Fruit fly (Drosophila melanogaster): ENCODE measurements around the gene Cnx99A.

Gene Cnx99A

DNA sequence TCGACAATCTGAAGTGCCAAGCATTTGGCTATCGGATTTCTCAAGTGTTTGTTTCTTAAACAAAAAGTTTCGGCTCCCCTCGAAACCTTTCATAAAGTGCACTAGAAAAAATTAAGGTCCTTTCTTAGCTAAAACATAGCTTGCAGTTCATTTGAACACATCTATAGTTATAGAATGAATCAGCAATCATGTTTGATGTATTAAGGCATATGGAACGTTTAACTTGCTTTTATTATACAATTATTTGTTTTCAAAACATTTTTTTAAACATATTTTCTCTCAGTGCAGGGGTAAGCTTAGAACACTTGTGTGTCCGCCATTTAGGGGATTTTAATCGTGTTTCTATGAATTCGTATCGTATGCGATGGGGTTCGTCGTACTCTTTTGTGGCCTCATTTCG, 44.9 kb downstream of the Cnx99A start (continued):
- peak; percentile 54 for TF ChIP-seq CG18619 (GFP tag; optimal IDR thresholded peaks at IDR 0.05)
- no peak for TF ChIP-seq Awh (GFP tag; IDR thresholded peaks at IDR 0.05)
- peak; percentile 39 to 81 for TF ChIP-seq chif (GFP tag; optimal IDR thresholded peaks at IDR 0.05)
- no peak for TF ChIP-seq CG11696 (GFP tag; IDR thresholded peaks at IDR 0.05)
- no peak for TF ChIP-seq CG4360 (GFP tag; IDR thresholded peaks at IDR 0.05)
- peak; percentile 33 for TF ChIP-seq bab2 (GFP tag; optimal IDR thresholded peaks at IDR 0.05)
- TF ChIP-seq CG10431 (GFP tag; optimal IDR thresholded peaks at IDR 0.05), result peak; percentile 49
- peak; percentile 26 for TF ChIP-seq Deaf1 (tag; optimal IDR thresholded peaks at IDR 0.05)
- peak; percentile 22 for TF ChIP-seq CG8281 (tag; optimal IDR thresholded peaks at IDR 0.05)
- TF ChIP-seq tx (GFP tag; optimal IDR thresholded peaks at IDR 0.05), result peak; percentile 20
- TF ChIP-seq CG12155 (GFP tag; optimal IDR thresholded peaks at IDR 0.05), result peak; percentile 43
- TF ChIP-seq Dll (GFP tag; IDR thresholded peaks at IDR 0.05; ENCODE audit: partially characterized antibody), result no peak
- peak; percentile 75 for TF ChIP-seq Oli (tag; optimal IDR thresholded peaks at IDR 0.05)
- TF ChIP-seq CG2120 (GFP tag; optimal IDR thresholded peaks at IDR 0.05), result no peak
- TF ChIP-seq cad (GFP tag; optimal IDR thresholded peaks at IDR 0.05), result no peak
- TF ChIP-seq p53 (GFP tag; optimal IDR thresholded peaks at IDR 0.05), result no peak
- TF ChIP-seq ac (GFP tag; optimal IDR thresholded peaks at IDR 0.05), result no peak
- peak; percentile 32; the same call in 1 of the 3 replicates for TF ChIP-seq tgo (GFP tag; IDR thresholded peaks at IDR 0.05)
- no peak for TF ChIP-seq Dp (GFP tag; optimal IDR thresholded peaks at IDR 0.05)
- TF ChIP-seq sob (GFP tag; IDR thresholded peaks at IDR 0.05), result peak; percentile 44; the same call in 1 of the 2 replicates
- TF ChIP-seq Abd-B (GFP tag; optimal IDR thresholded peaks at IDR 0.05), result peak; percentile 43
- peak; percentile 13 for TF ChIP-seq CG2116 (GFP tag; optimal IDR thresholded peaks at IDR 0.05)
- TF ChIP-seq CG10366 (GFP tag; IDR thresholded peaks at IDR 0.05), result peak; percentile 64
- TF ChIP-seq Adf1 (GFP tag; IDR thresholded peaks at IDR 0.05), result no peak
- TF ChIP-seq CG14014 (GFP tag; IDR thresholded peaks at IDR 0.05), result peak; percentile 41; the same call in 1 of the 2 replicates
- TF ChIP-seq gce (GFP tag; IDR thresholded peaks at IDR 0.05), result no peak
- no peak for TF ChIP-seq rib (GFP tag; IDR thresholded peaks at IDR 0.05)
- TF ChIP-seq ash1 (GFP tag; optimal IDR thresholded peaks at IDR 0.05), result no peak
- TF ChIP-seq dan (GFP tag; IDR thresholded peaks at IDR 0.05), result no peak
- peak; percentile 48 for TF ChIP-seq Chrac-16 (GFP tag; optimal IDR thresholded peaks at IDR 0.05)
- peak; percentile 11 for TF ChIP-seq CG33213 (GFP tag; optimal IDR thresholded peaks at IDR 0.05)
- peak; percentile 47; the same call in 1 of the 2 replicates for TF ChIP-seq esg (GFP tag; conservative IDR thresholded peaks at IDR 0.05)
- TF ChIP-seq row (GFP tag; IDR thresholded peaks at IDR 0.05), result peak; percentile 72
- peak; percentile 22; the same call in 1 of the 2 replicates for TF ChIP-seq Atf6 (GFP tag; IDR thresholded peaks at IDR 0.05)
- peak; percentile 88 for TF ChIP-seq CG17829 (tag; optimal IDR thresholded peaks at IDR 0.05)
- TF ChIP-seq CG10267 (tag; optimal IDR thresholded peaks at IDR 0.05), result peak; percentile 74
- peak; percentile 65 for TF ChIP-seq CG10209 (GFP tag; optimal IDR thresholded peaks at IDR 0.05)
- TF ChIP-seq sug (tag; optimal IDR thresholded peaks at IDR 0.05), result no peak
- TF ChIP-seq CG5180 (GFP tag; optimal IDR thresholded peaks at IDR 0.05), result peak; percentile 9
- TF ChIP-seq luna (GFP tag; optimal IDR thresholded peaks at IDR 0.05), result no peak
- no peak for TF ChIP-seq Kr (GFP tag; optimal IDR thresholded peaks at IDR 0.05)
- no peak for TF ChIP-seq ERR (GFP tag; optimal IDR thresholded peaks at IDR 0.05)
- peak; percentile 17 for TF ChIP-seq Sry-β (GFP tag; optimal IDR thresholded peaks at IDR 0.05)
- peak; percentile 63 for TF ChIP-seq slbo (GFP tag; IDR thresholded peaks at IDR 0.05)
- 0 out of 3 replicates have a peak, but pooled peaks have one; percentile 47 for TF ChIP-seq CG7357 (GFP tag; IDR thresholded peaks at IDR 0.05)
- TF ChIP-seq CG4424 (GFP tag; optimal IDR thresholded peaks at IDR 0.05), result peak; percentile 49
- peak; percentile 45 for TF ChIP-seq Asciz (GFP tag; optimal IDR thresholded peaks at IDR 0.05)
- peak; percentile 63 for TF ChIP-seq onecut (GFP tag; IDR thresholded peaks at IDR 0.05)
- peak; percentile 69 for TF ChIP-seq lmd (GFP tag; IDR thresholded peaks at IDR 0.05)
- TF ChIP-seq Atf3 (GFP tag; optimal IDR thresholded peaks at IDR 0.05), result peak; percentile 74
- peak; percentile 14 for TF ChIP-seq da (GFP tag; optimal IDR thresholded peaks at IDR 0.05)
- TF ChIP-seq psq (GFP tag; optimal IDR thresholded peaks at IDR 0.05), result peak; percentile 37
